Fruit fly (Drosophila melanogaster): ENCODE results near the gene CG11841.

CG11841 gene

dm6 chr3R:29049055-29049722 is 1.7 kb upstream of the CG11841 start, which contains the start of gene CG11837:
Gene CG11837, plus strand, starts transcription at chr3R:29049493.
- TF ChIP-seq Dref (GFP tag; IDR thresholded peaks at IDR 0.05): peak; percentile 49
- peak; percentile 32 for TF ChIP-seq MESR4 (GFP tag; optimal IDR thresholded peaks at IDR 0.05)
- TF ChIP-seq CG12104 (GFP tag; optimal IDR thresholded peaks at IDR 0.05): no peak
- peak; percentile 16; the same call in 1 of the 2 replicates for TF ChIP-seq E2f2 (GFP tag; IDR thresholded peaks at IDR 0.05)
- no peak for TF ChIP-seq CG17829 (tag; optimal IDR thresholded peaks at IDR 0.05)
- TF ChIP-seq pzg (GFP tag; optimal IDR thresholded peaks at IDR 0.05): peak; percentile 14
- TF ChIP-seq stwl (tag; optimal IDR thresholded peaks at IDR 0.05): peak; percentile 4
- TF ChIP-seq sim (GFP tag; IDR thresholded peaks at IDR 0.05): no peak
- TF ChIP-seq Dp (GFP tag; optimal IDR thresholded peaks at IDR 0.05): peak; percentile 5
- TF ChIP-seq gsb (GFP tag; IDR thresholded peaks at IDR 0.05): no peak
- TF ChIP-seq hbn (GFP tag; IDR thresholded peaks at IDR 0.05; ENCODE audit: partially characterized antibody): 0 out of 2 replicates have a peak, but pooled peaks have one; percentile 25
- TF ChIP-seq BEAF-32 (GFP tag; optimal IDR thresholded peaks at IDR 0.05): peak; percentile 29
- peak; percentile 93 for TF ChIP-seq CG17385 (GFP tag; optimal IDR thresholded peaks at IDR 0.05)
- TF ChIP-seq prd (optimal IDR thresholded peaks at IDR 0.05): no peak
- no peak for TF ChIP-seq prd (GFP tag; IDR thresholded peaks at IDR 0.05)
- no peak for TF ChIP-seq CG8359 (GFP tag; optimal IDR thresholded peaks at IDR 0.05; ENCODE audit: borderline replicate concordance)
- TF ChIP-seq MBD-R2 (GFP tag; IDR thresholded peaks at IDR 0.05): peak; percentile 50; the same call in 1 of the 2 replicates
- no peak for TF ChIP-seq CG31365 (tag; optimal IDR thresholded peaks at IDR 0.05)
- TF ChIP-seq bowl (GFP tag; IDR thresholded peaks at IDR 0.05): no peak
- TF ChIP-seq dm (GFP tag; optimal IDR thresholded peaks at IDR 0.05): peak; percentile 86
- no peak for TF ChIP-seq CG10274 (GFP tag; optimal IDR thresholded peaks at IDR 0.05)
- peak; percentile 25; the same call in 1 of the 2 replicates for TF ChIP-seq amos (GFP tag; IDR thresholded peaks at IDR 0.05; ENCODE audit: partially characterized antibody)
- no peak for TF ChIP-seq Max (GFP tag; optimal IDR thresholded peaks at IDR 0.05)
- no peak for TF ChIP-seq ac (GFP tag; optimal IDR thresholded peaks at IDR 0.05)
- no peak for TF ChIP-seq Nf-YA (GFP tag; IDR thresholded peaks at IDR 0.05)
- no peak for TF ChIP-seq C15 (GFP tag; IDR thresholded peaks at IDR 0.05)
- TF ChIP-seq Scr (GFP tag; IDR thresholded peaks at IDR 0.05; ENCODE audit: partially characterized antibody): peak; percentile 42
- no peak for TF ChIP-seq CG11247 (GFP tag; IDR thresholded peaks at IDR 0.05)
- no peak for TF ChIP-seq Aef1 (GFP tag; IDR thresholded peaks at IDR 0.05)
- no peak for TF ChIP-seq CG11504 (tag; optimal IDR thresholded peaks at IDR 0.05)
- peak; percentile 2 for TF ChIP-seq Sry-δ (GFP tag; optimal IDR thresholded peaks at IDR 0.05)
- peak; percentile 48; the same call in 1 of the 2 replicates for TF ChIP-seq bbx (GFP tag; IDR thresholded peaks at IDR 0.05; ENCODE audit: partially characterized antibody)
- TF ChIP-seq hth (optimal IDR thresholded peaks at IDR 0.05): no peak
- TF ChIP-seq CG34224 (GFP tag; IDR thresholded peaks at IDR 0.05; ENCODE audit: partially characterized antibody): peak; percentile 56; the same call in 1 of the 3 replicates
- no peak for TF ChIP-seq CG18476 (GFP tag; optimal IDR thresholded peaks at IDR 0.05)
- TF ChIP-seq Dll (GFP tag; IDR thresholded peaks at IDR 0.05; ENCODE audit: partially characterized antibody): peak; percentile 49; the same call in 1 of the 4 replicates
- TF ChIP-seq CG12155 (GFP tag; optimal IDR thresholded peaks at IDR 0.05): no peak
- TF ChIP-seq Med (GFP tag): peak; percentile 28
- peak; percentile 14; the same call in 1 of the 3 replicates for TF ChIP-seq CG34422 (GFP tag; IDR thresholded peaks at IDR 0.05)
- TF ChIP-seq twi (tag; optimal IDR thresholded peaks at IDR 0.05): no peak
- TF ChIP-seq zen2 (GFP tag; IDR thresholded peaks at IDR 0.05; ENCODE audit: partially characterized antibody): 0 out of 3 replicates have a peak, but pooled peaks have one; percentile 4
- no peak for TF ChIP-seq CG14050 (GFP tag; IDR thresholded peaks at IDR 0.05)
- TF ChIP-seq otp (GFP tag; IDR thresholded peaks at IDR 0.05): no peak
- TF ChIP-seq CG13287 (GFP tag; IDR thresholded peaks at IDR 0.05; ENCODE audit: partially characterized antibody): peak; percentile 51; the same call in 1 of the 2 replicates
- TF ChIP-seq zfh2 (GFP tag; optimal IDR thresholded peaks at IDR 0.05): no peak
